Worm (Caenorhabditis elegans): ENCODE measurements around the gene folt-1.
"Not testable (repeated sequence)": the region's sequence is repeated elsewhere in the genome, so short reads cannot be mapped to it uniquely, and the experiment has no call there.

DNA sequence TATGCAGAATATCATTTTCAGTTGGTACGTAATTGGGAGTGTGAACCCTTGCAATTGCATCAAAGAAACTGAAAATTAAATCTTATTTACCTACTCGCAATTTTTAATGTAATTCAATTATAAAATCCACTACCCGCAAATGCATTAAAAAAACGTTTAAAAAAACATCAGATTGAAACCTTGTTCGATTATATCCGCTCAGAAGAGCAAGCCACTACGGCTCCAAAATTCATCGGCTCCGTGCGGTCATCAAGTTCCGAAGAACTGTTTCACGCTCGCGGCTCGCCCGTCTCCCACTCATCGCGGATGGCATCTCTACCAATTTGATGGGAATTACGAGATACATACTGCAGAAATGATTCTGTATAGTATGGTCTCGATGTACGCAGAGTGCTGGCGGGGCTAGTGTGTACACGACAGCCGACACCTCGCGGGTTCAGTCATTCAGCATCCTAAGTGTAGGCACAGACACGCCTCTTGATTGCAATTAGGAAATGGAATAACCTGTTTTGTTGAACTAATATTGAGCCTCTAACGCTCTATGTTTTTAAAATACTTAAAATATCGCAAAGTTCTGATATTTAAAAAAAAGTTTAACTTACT is 34.2 kb downstream of the folt-1 start:
- TF ChIP-seq aly-2 (tag; optimal IDR thresholded peaks at IDR 0.05); ZK546.5 (tag; optimal IDR thresholded peaks at IDR 0.05); ztf-4 (tag; optimal IDR thresholded peaks at IDR 0.05); mdl-1 (tag; optimal IDR thresholded peaks at IDR 0.05); blmp-1 (tag; optimal IDR thresholded peaks at IDR 0.05; ENCODE audit: insufficient read depth); elt-1 (tag; optimal IDR thresholded peaks at IDR 0.05); egl-27 (tag; optimal IDR thresholded peaks at IDR 0.05); unc-62 (GFP tag; optimal IDR thresholded peaks at IDR 0.05); ztf-11 (tag; optimal IDR thresholded peaks at IDR 0.05); mab-5 (tag; optimal IDR thresholded peaks at IDR 0.05); unc-55 (GFP tag; optimal IDR thresholded peaks at IDR 0.05); unc-39 (tag; optimal IDR thresholded peaks at IDR 0.05); nhr-10 (tag; optimal IDR thresholded peaks at IDR 0.05): not testable (repeated sequence)
- TF ChIP-seq fos-1 (tag; optimal IDR thresholded peaks at IDR 0.05): peak; percentile 5
